Worm (Caenorhabditis elegans) whole organism, L4/young adult: ENCODE results near the gene rps-4.

Source experiments
- W03F9.2 ChIP-seq: fragments of 150-350 bp; optimal IDR thresholded peaks from 2 replicates; lab custom pipeline; 2014; ENCODE audit warnings: missing biosample characterization, missing genetic modification characterization
- dao-5 ChIP-seq: sonication (generic microtip); optimal IDR thresholded peaks from 2 replicates; lab custom pipeline; 2016; ENCODE audit warnings: missing genotype, missing genetic modification characterization, moderate library complexity, missing compliant biosample characterization
- him-1 ChIP-seq: sonication (generic microtip); optimal IDR thresholded peaks from 2 replicates; lab custom pipeline; 2016; ENCODE audit warnings: missing genotype, missing genetic modification reagents, missing genetic modification characterization, missing compliant biosample characterization

DNA sequence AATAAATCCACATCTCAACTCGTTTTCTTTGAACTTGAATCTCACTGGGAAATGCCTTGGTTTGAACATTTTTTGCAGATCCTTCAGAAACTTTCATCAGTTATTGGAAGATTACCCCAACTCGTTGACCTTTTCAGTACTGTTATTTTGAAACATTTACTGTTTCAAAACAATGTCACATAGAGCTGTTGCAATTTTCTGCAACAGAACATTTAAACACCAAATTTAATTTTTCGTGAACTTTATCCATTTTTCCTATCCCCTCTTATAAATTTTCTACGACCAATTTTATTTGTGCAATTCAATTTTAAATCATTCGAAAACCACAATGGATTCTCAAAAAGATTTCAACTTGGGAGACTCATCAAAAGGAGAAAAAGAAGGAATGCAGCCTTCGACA, 23.4 kb upstream of the rps-4 start, which contains the start of gene ZC477.2:
- TF ChIP-seq him-1 (tag; lab: Kevin White, UChicago) (no peak), dao-5 (tag; lab: Kevin White, UChicago) (no peak), W03F9.2 (tag; lab: Kevin White, UChicago) (no peak)
